Fruit fly (Drosophila melanogaster) whole organism, larva: ENCODE data around the gene Mabi.
"Not testable (repeated sequence)": the region's sequence is repeated elsewhere in the genome, so short reads cannot be mapped to it uniquely, and the experiment has no call there.

Experiments used
- noc ChIP-seq: fragments of 200-800 bp; sonication (Bioruptor generic); optimal IDR thresholded peaks from 3 replicates; lab custom pipeline; 2019; ENCODE audit warnings: missing biosample characterization, mild to moderate bottlenecking, missing genetic modification characterization, moderate library complexity

The Mabi gene

dm6 chr2L:13227242-13227641 is 7.2 kb downstream of the Mabi start, which contains the start of gene CG16813:
Gene CG16813 (plus strand): TSS chr2L:13227529.
- no peak for TF ChIP-seq noc (tag; lab: Kevin White, UChicago)

DNA sequence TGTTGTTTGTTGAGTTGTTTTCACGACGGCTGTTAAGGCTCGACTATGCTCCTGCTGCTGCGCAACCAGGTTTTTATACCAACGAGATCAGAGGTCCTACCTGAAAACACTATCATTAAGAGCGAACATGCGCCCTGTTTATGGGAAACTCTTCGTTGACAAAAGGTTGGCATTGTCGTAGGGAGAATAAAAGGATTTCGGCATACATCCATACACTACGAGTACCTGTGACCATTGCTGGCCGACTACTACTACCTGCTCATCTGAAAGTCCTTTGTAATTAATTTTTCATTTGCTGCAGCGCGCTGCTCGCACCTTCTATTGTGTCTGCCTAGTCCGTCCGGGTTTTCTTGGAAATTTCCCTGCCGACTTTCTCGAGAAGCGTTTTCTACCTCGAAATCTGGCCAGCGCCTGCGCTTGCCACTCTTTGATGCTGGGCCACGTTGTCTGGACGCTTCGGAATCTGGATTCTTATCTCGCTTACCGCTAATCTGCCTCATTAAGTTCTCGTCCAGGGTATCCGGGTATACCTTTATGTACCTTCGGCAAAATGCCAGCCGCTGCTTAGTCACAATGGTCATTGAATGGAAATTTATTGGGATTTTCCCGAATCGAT is 9.1 kb downstream of the Mabi start, which contains the start of gene CG15480:
CG15480 (minus strand) TSS at position 51 of the 616 bp plus-strand sequence.
- no peak for TF ChIP-seq noc (tag; lab: Kevin White, UChicago)

dm6 chr2L:13222225-13222648 is 12.2 kb downstream of the Mabi start, which contains the start of the genes Ski6 and CG16812:
Gene Ski6 (minus strand): TSS chr2L:13222429.
Gene CG16812 (plus strand): TSS chr2L:13222587.
- no peak for TF ChIP-seq noc (tag; lab: Kevin White, UChicago)

DNA sequence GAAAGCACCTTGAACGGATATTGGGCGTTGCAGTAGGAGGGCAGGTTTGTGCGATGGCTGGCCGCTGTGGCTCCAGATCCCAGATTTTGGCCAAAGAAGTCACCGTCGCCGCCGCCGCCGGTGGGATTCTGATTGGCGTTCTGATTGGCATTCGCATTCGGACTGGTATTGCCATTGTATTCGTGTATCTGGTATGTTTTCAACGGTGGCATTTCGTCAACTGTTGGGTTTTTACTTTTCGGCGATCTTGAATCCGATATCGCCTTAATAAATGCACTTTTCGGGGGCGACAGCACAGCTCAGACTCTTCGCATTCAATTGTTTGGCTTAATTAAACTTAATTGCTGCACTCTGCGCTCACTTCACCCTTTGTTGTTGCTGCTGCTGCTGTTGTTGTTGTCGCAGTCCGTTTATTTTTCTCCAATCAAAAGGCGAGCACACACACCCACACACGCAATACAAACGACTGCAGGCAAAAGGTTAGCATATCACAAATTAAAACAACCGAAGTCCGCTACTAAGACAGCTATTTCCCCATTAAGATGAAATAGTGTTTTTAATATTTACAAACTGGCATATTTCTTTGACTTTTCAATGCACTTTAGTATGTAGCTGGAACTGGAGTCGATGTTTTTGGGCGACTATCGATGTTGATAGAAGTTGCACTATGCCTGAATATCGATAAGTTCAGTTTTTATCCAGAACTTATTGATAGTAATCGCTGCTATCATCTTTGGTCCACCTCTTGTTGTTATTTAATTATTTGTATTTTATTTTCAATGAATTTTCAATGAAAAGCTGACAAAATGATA is 15.0 kb downstream of the Mabi start, which contains the start of the genes CG9426 and mRF1:
CG9426 (minus strand) TSS at position 643 of the 812 bp plus-strand sequence.
mRF1 (plus strand) TSS at position 699 of the 812 bp plus-strand sequence.
- no peak for TF ChIP-seq noc (tag; lab: Kevin White, UChicago)

DNA sequence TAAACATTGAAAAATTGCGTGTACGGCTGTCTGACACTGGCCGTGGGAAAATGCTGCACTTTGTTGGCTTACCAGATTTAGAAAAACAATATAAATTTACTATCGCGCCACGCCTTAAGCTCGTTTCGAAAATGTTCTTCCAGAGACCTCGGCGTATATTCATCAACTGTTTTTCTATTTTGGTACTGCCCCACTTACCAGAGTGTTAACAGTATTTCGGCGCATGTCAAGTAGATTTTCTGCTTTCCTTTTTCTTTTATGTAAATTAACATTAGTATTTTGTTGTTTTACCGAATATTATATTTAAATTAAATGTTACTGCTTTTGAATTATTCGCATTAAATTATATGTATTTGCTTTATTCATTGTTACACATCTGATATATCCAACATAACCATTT is 19.4 kb downstream of the Mabi start, which contains the start of gene kek4:
kek4 (minus strand) TSS at position 341 of the 400 bp plus-strand sequence.
- TF ChIP-seq noc (tag; lab: Kevin White, UChicago) = no peak

dm6 chr2L:13211764-13212265 is 22.6 kb downstream of the Mabi start, which contains the start of gene CG15482:
Gene CG15482 (minus strand): TSS chr2L:13211814.
- not testable (repeated sequence) for TF ChIP-seq noc (tag; lab: Kevin White, UChicago)

DNA sequence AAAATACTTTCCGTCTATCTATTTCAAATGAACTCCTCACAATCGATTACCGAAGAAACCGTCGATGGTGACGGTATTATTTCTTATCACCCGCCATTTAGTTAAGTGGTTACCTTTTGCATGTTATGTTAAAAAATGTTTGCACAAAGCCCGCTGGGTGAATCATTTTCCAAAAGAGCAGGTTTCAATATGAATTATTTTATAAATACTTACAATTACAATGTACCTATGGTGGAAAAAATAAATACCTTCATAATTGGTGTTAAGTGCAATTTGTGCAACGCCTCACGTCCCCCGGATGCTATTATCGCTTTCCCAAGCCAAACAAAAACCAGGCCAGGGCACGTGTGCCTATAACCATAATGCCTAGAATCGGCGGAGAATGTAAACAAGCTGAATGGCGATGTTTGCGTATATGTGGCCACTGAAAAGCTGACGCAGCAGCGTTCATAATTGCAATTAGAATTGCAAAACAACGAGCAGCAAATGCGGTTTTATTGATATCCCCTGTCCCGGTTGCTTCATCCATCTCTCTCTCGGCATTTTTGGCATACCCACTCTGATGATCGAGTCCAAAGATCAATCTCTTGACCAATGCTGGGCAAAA is 27.5 kb downstream of the Mabi start:
- TF ChIP-seq noc (tag; lab: Kevin White, UChicago) = no peak

dm6 chr2L:13206077-13206668 is 28.3 kb downstream of the Mabi start:
- TF ChIP-seq noc (tag; lab: Kevin White, UChicago) = peak; percentile 57

DNA sequence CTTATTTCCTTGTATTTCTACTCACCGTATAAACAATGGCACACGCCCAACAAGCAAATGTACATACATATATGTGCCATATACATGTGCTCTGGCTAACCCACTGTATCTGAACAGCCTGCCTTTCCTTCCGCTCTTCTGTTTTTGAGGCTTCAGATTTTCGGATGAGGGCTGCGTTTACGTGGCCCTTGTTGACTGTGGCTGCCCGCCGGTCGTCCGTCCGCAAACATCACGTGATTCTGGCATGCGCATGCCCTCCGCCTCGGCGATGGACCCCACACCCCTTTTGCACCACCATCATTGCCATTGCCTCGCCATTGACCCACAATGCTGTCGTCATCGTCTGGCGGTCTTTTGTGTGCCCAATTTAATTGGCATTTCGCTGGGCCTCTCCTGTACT is 29.2 kb downstream of the Mabi start:
- TF ChIP-seq noc (tag; lab: Kevin White, UChicago) = no peak

DNA sequence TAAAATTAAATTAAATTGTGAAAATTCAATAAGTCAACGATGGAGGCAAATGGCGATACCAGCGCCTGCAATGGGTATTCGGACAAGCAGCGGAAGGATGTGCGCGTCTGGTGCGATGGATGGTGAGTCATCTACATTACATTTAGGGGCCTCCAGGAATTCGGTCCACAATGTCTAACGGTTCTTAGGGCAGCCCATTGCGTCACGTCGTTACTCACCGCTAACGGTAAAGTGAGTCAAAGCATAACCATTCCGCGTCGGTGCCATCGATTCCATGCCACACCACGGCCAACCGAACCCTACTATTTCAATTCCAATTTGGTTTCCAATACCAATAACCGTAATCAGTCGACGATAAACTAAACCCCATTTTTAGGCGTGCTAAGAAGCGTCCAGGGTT is 30.3 kb downstream of the Mabi start:
- TF ChIP-seq noc (tag; lab: Kevin White, UChicago) = no peak

- peak; percentile 51 for TF ChIP-seq noc (tag; lab: Kevin White, UChicago)
These were observed 30.9 kb downstream of the Mabi start, which contains the start of gene Pect for dm6 chr2L:13203437-13204137. Gene Pect (plus strand): TSS chr2L:13203762.

- no peak for TF ChIP-seq noc (tag; lab: Kevin White, UChicago)
These were observed 31.5 kb downstream of the Mabi start, which contains the start of gene CG16972 for dm6 chr2L:13202960-13203436. Gene CG16972 (minus strand): TSS chr2L:13203295.

dm6 chr2L:13195822-13196221 is 38.6 kb downstream of the Mabi start:
- no peak for TF ChIP-seq noc (tag; lab: Kevin White, UChicago)

DNA sequence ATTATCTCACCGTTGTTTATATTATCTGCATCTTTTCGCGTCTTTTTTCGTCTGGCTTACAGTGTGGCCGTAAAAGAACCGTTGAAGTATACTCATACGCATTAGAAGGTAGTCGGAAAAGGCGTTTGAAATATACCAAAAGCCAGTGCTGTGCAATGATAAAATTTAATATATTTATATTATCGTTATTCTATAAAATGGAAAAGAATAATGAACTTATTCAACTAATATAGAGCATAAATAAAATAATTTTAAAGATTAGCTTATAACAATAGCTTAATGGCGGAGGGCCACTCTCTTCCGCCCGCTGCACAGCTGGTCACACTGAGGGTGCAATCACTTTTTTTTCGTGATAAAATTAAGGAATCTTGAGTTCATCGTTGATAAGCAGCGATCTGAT is 42.6 kb downstream of the Mabi start, which contains the start of the genes CG16974 and Edem2:
CG16974 (minus strand) TSS at position 86 of the 400 bp plus-strand sequence.
Edem2 (plus strand) TSS at position 308 of the 400 bp plus-strand sequence.
- TF ChIP-seq noc (tag; lab: Kevin White, UChicago) = no peak
